Worm (Caenorhabditis elegans) whole organism, mixed stage, embryonic: ENCODE measurements around the gene rog-1.

Experiments
- ceh-43 ChIP-seq: fragments of 200-800 bp; sonication (Bioruptor generic); optimal IDR thresholded peaks from 2 replicates; lab custom pipeline; 2018; ENCODE audit warnings: mild to moderate bottlenecking, missing genetic modification characterization, moderate library complexity, missing compliant biosample characterization
- hlh-1 ChIP-seq: fragments of 150-350 bp; optimal IDR thresholded peaks from 2 replicates; lab custom pipeline; 2014; ENCODE audit warnings: missing biosample characterization, missing genetic modification reagents, missing genetic modification characterization
- snpc-4 ChIP-seq: fragments of 150-350 bp; optimal IDR thresholded peaks from 2 replicates; lab custom pipeline; 2014; ENCODE audit warnings: missing biosample characterization, missing genetic modification characterization

DNA sequence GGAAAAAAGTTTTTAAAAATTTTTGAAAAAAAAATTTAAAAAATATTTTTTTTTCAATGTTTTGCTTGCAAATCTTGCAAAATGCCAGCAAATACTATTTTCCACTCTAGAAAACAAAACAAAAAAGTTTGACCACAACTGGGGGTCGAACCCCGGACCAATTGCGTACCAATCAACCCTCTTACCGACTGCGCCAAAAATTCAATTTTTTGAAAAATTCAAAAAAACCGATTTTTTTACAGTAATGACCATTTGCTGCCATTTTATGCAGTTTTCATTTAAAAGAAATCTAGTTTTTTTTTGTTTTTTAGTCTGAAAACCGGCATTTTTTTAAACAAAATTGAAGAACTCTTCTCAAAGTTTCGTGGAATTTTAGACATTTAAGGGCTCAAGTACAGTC is 12.4 kb downstream of the rog-1 start:
- no peak for TF ChIP-seq snpc-4 (tag; lab: Kevin White, UChicago)
- no peak for TF ChIP-seq ceh-43 (GFP tag; lab: Kevin White, UChicago)
- no peak for TF ChIP-seq hlh-1 (tag; lab: Kevin White, UChicago)
